Fruit fly (Drosophila melanogaster) S2 (cell line): ENCODE data around the gene SCaMC.

ENCODE experiments used
- CG8478 ChIP-seq: fragments of >200 bp; optimal IDR thresholded peaks from 2 replicates; lab custom pipeline; 2018
- CTCF ChIP-seq, 2 experiments: fragments of >200 bp; optimal IDR thresholded peaks; 2 replicates each; lab custom pipeline; 2018

dm6 chr3L:12432392-12433012, 17.9 kb upstream of the SCaMC start, which contains the start of gene toe:
- TF ChIP-seq CG8478 (lab: Kevin White, UChicago) = no peak
- TF ChIP-seq CTCF (optimal IDR thresholded peaks at IDR 0.05; lab: Kevin White, UChicago) = no peak
